Fruit fly (Drosophila melanogaster) whole organism: Measurements from ENCODE around the gene CG15537.

Experiments
- Dll ChIP-seq: fragments of >200 bp; optimal IDR thresholded peaks from 2 replicates; lab custom pipeline; 2017
- pan ChIP-seq: fragments of >200 bp; optimal IDR thresholded peaks from 2 replicates; lab custom pipeline; 2017
- psq ChIP-seq: fragments of >200 bp; optimal IDR thresholded peaks from 2 replicates; lab custom pipeline; 2017

DNA sequence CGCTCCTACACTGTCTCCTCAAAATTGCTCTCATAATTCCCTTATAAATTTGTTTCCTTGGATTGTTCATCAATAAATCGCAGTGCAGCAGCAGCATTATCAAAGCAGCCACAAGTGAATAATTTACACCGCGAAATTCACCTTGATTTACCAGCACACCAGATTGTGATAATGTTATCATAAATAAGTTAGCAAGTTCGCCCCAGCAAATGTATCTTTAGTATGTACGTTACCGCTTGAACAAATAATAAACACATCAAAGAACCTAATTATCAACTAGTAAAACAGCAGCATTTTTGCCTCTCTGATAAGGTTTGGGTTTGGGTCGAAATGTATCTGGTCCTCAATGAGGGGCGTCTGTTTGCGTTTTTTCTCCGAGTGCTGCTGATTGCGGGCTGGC, 53.1 kb downstream of the CG15537 start:
- TF ChIP-seq Dll (lab: Kevin White, UChicago) = no peak
- TF ChIP-seq pan = no peak
- no peak for TF ChIP-seq psq (lab: Kevin White, UChicago)
